Fruit fly (Drosophila melanogaster): ENCODE measurements around the gene Vps2.

dm6 chr3R:26030562-26030961 lies 22.1 kb upstream of the Vps2 start:
- no peak for TF ChIP-seq usp (GFP tag; optimal IDR thresholded peaks at IDR 0.05)
- no peak for TF ChIP-seq pan (optimal IDR thresholded peaks at IDR 0.05)
- TF ChIP-seq CG8478 (optimal IDR thresholded peaks at IDR 0.05) = no peak
- TF ChIP-seq EcR (GFP tag; optimal IDR thresholded peaks at IDR 0.05) = no peak
- no peak for TF ChIP-seq Dll (optimal IDR thresholded peaks at IDR 0.05)
- TF ChIP-seq psq (optimal IDR thresholded peaks at IDR 0.05) = no peak
